Worm (Caenorhabditis elegans): ENCODE measurements around the gene rpl-15.
A peak's percentile ranks its signal among the peaks of the same experiment; 100 is the strongest.

The rpl-15 gene

DNA sequence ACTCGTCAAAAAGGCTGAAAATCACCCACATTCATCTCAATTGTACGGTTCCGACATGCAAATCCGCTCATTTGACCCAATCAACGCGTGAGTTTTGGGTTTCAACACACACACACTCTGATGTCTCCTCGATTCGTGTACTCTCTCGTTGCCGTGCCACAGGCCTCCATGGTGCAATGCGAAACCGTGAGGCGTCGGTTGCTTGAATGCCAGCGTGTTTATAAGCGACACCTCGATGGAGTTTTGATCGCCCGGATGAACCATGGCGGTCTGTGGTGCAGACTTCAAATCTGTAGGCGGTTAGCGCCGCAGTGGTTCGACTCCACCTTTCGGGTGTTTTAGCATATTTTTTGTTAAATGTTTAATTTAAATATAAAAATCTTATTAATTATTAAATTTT, 3.6 kb upstream of the rpl-15 start:
- TF ChIP-seq skn-1 (tag; optimal IDR thresholded peaks at IDR 0.05) (peak; percentile 40), nhr-237 (tag; optimal IDR thresholded peaks at IDR 0.05) (no peak), lin-39 (tag; optimal IDR thresholded peaks at IDR 0.05) (peak; percentile 65), lin-15B (tag; optimal IDR thresholded peaks at IDR 0.05) (peak; percentile 45), elt-2 (tag; optimal IDR thresholded peaks at IDR 0.05) (peak; percentile 22), fkh-2 (tag; optimal IDR thresholded peaks at IDR 0.05) (no peak), ceh-16 (tag; optimal IDR thresholded peaks at IDR 0.05) (no peak), jun-1 (tag; optimal IDR thresholded peaks at IDR 0.05) (no peak), nhr-11 (tag; optimal IDR thresholded peaks at IDR 0.05) (no peak), nhr-28 (tag; optimal IDR thresholded peaks at IDR 0.05) (no peak), egl-5 (tag; optimal IDR thresholded peaks at IDR 0.05) (no peak), pha-4 (tag; optimal IDR thresholded peaks at IDR 0.05) (peak; percentile 13), eor-1 (tag; optimal IDR thresholded peaks at IDR 0.05) (no peak), hmg-11 (tag; optimal IDR thresholded peaks at IDR 0.05) (no peak), mml-1 (tag; optimal IDR thresholded peaks at IDR 0.05) (no peak), ceh-9 (tag; optimal IDR thresholded peaks at IDR 0.05) (no peak), nhr-23 (tag; optimal IDR thresholded peaks at IDR 0.05) (peak; percentile 5), sea-2 (GFP tag; optimal IDR thresholded peaks at IDR 0.05) (no peak), snpc-4 (tag; optimal IDR thresholded peaks at IDR 0.05) (peak; percentile 98), unc-39 (tag; optimal IDR thresholded peaks at IDR 0.05) (no peak), ZK546.5 (tag; optimal IDR thresholded peaks at IDR 0.05) (no peak), daf-12 (tag; optimal IDR thresholded peaks at IDR 0.05) (no peak), ceh-28 (tag; optimal IDR thresholded peaks at IDR 0.05) (no peak), fos-1 (tag; optimal IDR thresholded peaks at IDR 0.05) (no peak), egl-27 (tag; optimal IDR thresholded peaks at IDR 0.05) (no peak), nhr-43 (tag; optimal IDR thresholded peaks at IDR 0.05; ENCODE audit: poor library complexity, severe bottlenecking) (no peak), elt-1 (tag; optimal IDR thresholded peaks at IDR 0.05) (no peak), aly-2 (tag; optimal IDR thresholded peaks at IDR 0.05) (no peak), lsy-12 (tag; optimal IDR thresholded peaks at IDR 0.05) (peak; percentile 13), elt-3 (tag; optimal IDR thresholded peaks at IDR 0.05) (no peak), zag-1 (tag; optimal IDR thresholded peaks at IDR 0.05) (no peak), fkh-10 (GFP tag; optimal IDR thresholded peaks at IDR 0.05) (no peak), mdl-1 (tag; optimal IDR thresholded peaks at IDR 0.05) (no peak), pqm-1 (tag; optimal IDR thresholded peaks at IDR 0.05) (no peak), nhr-76 (tag; optimal IDR thresholded peaks at IDR 0.05) (no peak), ztf-4 (tag; optimal IDR thresholded peaks at IDR 0.05) (no peak), nfya-1 (tag; optimal IDR thresholded peaks at IDR 0.05; ENCODE audit: insufficient read depth) (peak; percentile 58), unc-62 (GFP tag; optimal IDR thresholded peaks at IDR 0.05) (no peak), R02D3.7 (tag; optimal IDR thresholded peaks at IDR 0.05) (peak; percentile 40), tbx-2 (tag; optimal IDR thresholded peaks at IDR 0.05) (no peak), nhr-77 (tag; optimal IDR thresholded peaks at IDR 0.05) (no peak), nhr-12 (tag; optimal IDR thresholded peaks at IDR 0.05) (no peak), ama-1 (optimal IDR thresholded peaks at IDR 0.05) (peak; percentile 76), ceh-82 (tag; optimal IDR thresholded peaks at IDR 0.05) (no peak), nhr-67 (tag; optimal IDR thresholded peaks at IDR 0.05) (no peak), ztf-11 (tag; optimal IDR thresholded peaks at IDR 0.05) (no peak), nhr-25 (tag; optimal IDR thresholded peaks at IDR 0.05) (no peak)

- TF ChIP-seq nhr-11 (tag; optimal IDR thresholded peaks at IDR 0.05): no peak
- no peak for TF ChIP-seq hmg-11 (tag; optimal IDR thresholded peaks at IDR 0.05)
- TF ChIP-seq nfya-1 (tag; optimal IDR thresholded peaks at IDR 0.05; ENCODE audit: insufficient read depth): no peak
- TF ChIP-seq elt-1 (tag; optimal IDR thresholded peaks at IDR 0.05): no peak
- no peak for TF ChIP-seq ztf-4 (tag; optimal IDR thresholded peaks at IDR 0.05)
- TF ChIP-seq ceh-82 (tag; optimal IDR thresholded peaks at IDR 0.05): no peak
- TF ChIP-seq fkh-2 (tag; optimal IDR thresholded peaks at IDR 0.05): no peak
- no peak for TF ChIP-seq tbx-2 (tag; optimal IDR thresholded peaks at IDR 0.05)
- no peak for TF ChIP-seq jun-1 (tag; optimal IDR thresholded peaks at IDR 0.05)
Observed at ce11 chrIV:657046-657445, 2.7 kb upstream of the rpl-15 start.
